Fruit fly (Drosophila melanogaster): ENCODE measurements around the gene mex1.
A peak's percentile ranks its signal among the peaks of the same experiment; 100 is the strongest.

Gene mex1

dm6 chr3L:15514405-15514804 lies 5.0 kb downstream of the mex1 start (continued):
- TF ChIP-seq seq (GFP tag; IDR thresholded peaks at IDR 0.05) (no peak; the same call in 1 of the 2 replicates), Mes4 (GFP tag; optimal IDR thresholded peaks at IDR 0.05) (no peak), pb (GFP tag; optimal IDR thresholded peaks at IDR 0.05) (no peak), ap (GFP tag; IDR thresholded peaks at IDR 0.05) (no peak), Xrp1 (GFP tag; IDR thresholded peaks at IDR 0.05) (0 out of 2 replicates have a peak, but pooled peaks have one; percentile 10), sc (optimal IDR thresholded peaks at IDR 0.05) (no peak), sc (GFP tag; optimal IDR thresholded peaks at IDR 0.05) (no peak), bbx (GFP tag; IDR thresholded peaks at IDR 0.05; ENCODE audit: partially characterized antibody) (no peak), fd102C (GFP tag; optimal IDR thresholded peaks at IDR 0.05) (no peak), Hr78 (GFP tag; optimal IDR thresholded peaks at IDR 0.05) (peak in 1 of 2 experiments; percentile 1), slou (GFP tag; optimal IDR thresholded peaks at IDR 0.05) (no peak), CG11560 (tag; IDR thresholded peaks at IDR 0.05) (no peak), stc (GFP tag; IDR thresholded peaks at IDR 0.05) (no peak), CG17802 (tag; optimal IDR thresholded peaks at IDR 0.05) (no peak), CG7556 (GFP tag; optimal IDR thresholded peaks at IDR 0.05) (peak; percentile 13), CG33213 (GFP tag; optimal IDR thresholded peaks at IDR 0.05) (no peak), CkIIα-i1 (GFP tag; IDR thresholded peaks at IDR 0.05) (no peak), CG15073 (GFP tag; optimal IDR thresholded peaks at IDR 0.05) (no peak), NC2α (GFP tag; optimal IDR thresholded peaks at IDR 0.05) (no peak), GATAe (GFP tag; conservative IDR thresholded peaks at IDR 0.05) (no peak), grn (GFP tag; optimal IDR thresholded peaks at IDR 0.05) (peak; percentile 22), CG10565 (GFP tag; optimal IDR thresholded peaks at IDR 0.05) (no peak), gcm (GFP tag; optimal IDR thresholded peaks at IDR 0.05) (no peak), CG10462 (GFP tag; optimal IDR thresholded peaks at IDR 0.05) (no peak), CG6175 (GFP tag; IDR thresholded peaks at IDR 0.05) (no peak), sima (GFP tag; optimal IDR thresholded peaks at IDR 0.05) (no peak), Aef1 (GFP tag; IDR thresholded peaks at IDR 0.05) (no peak), CG9876 (GFP tag; optimal IDR thresholded peaks at IDR 0.05) (no peak), Optix (GFP tag; IDR thresholded peaks at IDR 0.05) (no peak), cato (GFP tag; optimal IDR thresholded peaks at IDR 0.05; ENCODE audit: borderline replicate concordance) (no peak), BtbVII (GFP tag; optimal IDR thresholded peaks at IDR 0.05) (no peak), Dek (tag; optimal IDR thresholded peaks at IDR 0.05) (no peak), CG4707 (GFP tag; optimal IDR thresholded peaks at IDR 0.05) (no peak), kah (GFP tag; optimal IDR thresholded peaks at IDR 0.05) (no peak), nau (GFP tag; optimal IDR thresholded peaks at IDR 0.05) (no peak), ewg (GFP tag; optimal IDR thresholded peaks at IDR 0.05) (no peak), CG10959 (GFP tag; IDR thresholded peaks at IDR 0.05) (no peak), ems (GFP tag; optimal IDR thresholded peaks at IDR 0.05) (no peak), ssp (GFP tag; IDR thresholded peaks at IDR 0.05) (no peak), Mrtf (GFP tag; IDR thresholded peaks at IDR 0.05) (no peak), CG15269 (tag; optimal IDR thresholded peaks at IDR 0.05) (no peak), grau (tag; optimal IDR thresholded peaks at IDR 0.05) (no peak), CG31441 (GFP tag; IDR thresholded peaks at IDR 0.05) (no peak), HLHmδ (GFP tag; optimal IDR thresholded peaks at IDR 0.05) (no peak), nmo (GFP tag; optimal IDR thresholded peaks at IDR 0.05) (no peak), slp2 (GFP tag; optimal IDR thresholded peaks at IDR 0.05) (no peak), Kr (GFP tag; optimal IDR thresholded peaks at IDR 0.05) (no peak), CG8388 (GFP tag; optimal IDR thresholded peaks at IDR 0.05) (no peak), CG14441 (GFP tag; IDR thresholded peaks at IDR 0.05) (no peak), CG10267 (tag; optimal IDR thresholded peaks at IDR 0.05) (no peak), disco-r (GFP tag; optimal IDR thresholded peaks at IDR 0.05) (no peak), CG7357 (GFP tag; IDR thresholded peaks at IDR 0.05) (no peak), trh (GFP tag; optimal IDR thresholded peaks at IDR 0.05) (no peak)

Data from whole organism, embryonic.